Fruit fly (Drosophila melanogaster): ENCODE results near the gene CG7453.
A peak's percentile ranks its signal among the peaks of the same experiment; 100 is the strongest.

CG7453 gene

dm6 chrX:19152570-19153287 is 27.2 kb upstream of the CG7453 start (continued):
- TF ChIP-seq Hsf (GFP tag; optimal IDR thresholded peaks at IDR 0.05) (peak; percentile 34), wdn (GFP tag; IDR thresholded peaks at IDR 0.05) (no peak), CG32772 (GFP tag; IDR thresholded peaks at IDR 0.05) (peak; percentile 18; the same call in 1 of the 2 replicates), CG13775 (GFP tag; optimal IDR thresholded peaks at IDR 0.05) (peak; percentile 54), Bdp1 (GFP tag; optimal IDR thresholded peaks at IDR 0.05) (no peak), aop (GFP tag; IDR thresholded peaks at IDR 0.05) (no peak), vvl (GFP tag; IDR thresholded peaks at IDR 0.05) (peak; percentile 53), tio (GFP tag; optimal IDR thresholded peaks at IDR 0.05) (peak; percentile 70), croc (GFP tag; conservative IDR thresholded peaks at IDR 0.05) (no peak; the same call in 1 of the 3 replicates), Stat92E (GFP tag; optimal IDR thresholded peaks at IDR 0.05) (no peak), Ravus (GFP tag; IDR thresholded peaks at IDR 0.05) (no peak), CG4424 (GFP tag; optimal IDR thresholded peaks at IDR 0.05) (peak; percentile 76), CG6272 (GFP tag; IDR thresholded peaks at IDR 0.05) (no peak), CG2678 (tag; optimal IDR thresholded peaks at IDR 0.05) (peak; percentile 75), CG10267 (tag; optimal IDR thresholded peaks at IDR 0.05) (peak; percentile 52), grn (GFP tag; optimal IDR thresholded peaks at IDR 0.05) (no peak), CG3847 (GFP tag; IDR thresholded peaks at IDR 0.05) (peak; percentile 31; the same call in 1 of the 2 replicates), cad (GFP tag; optimal IDR thresholded peaks at IDR 0.05) (no peak), amos (GFP tag; IDR thresholded peaks at IDR 0.05; ENCODE audit: partially characterized antibody) (no peak), crc (GFP tag; optimal IDR thresholded peaks at IDR 0.05) (no peak), eve (GFP tag; optimal IDR thresholded peaks at IDR 0.05) (peak in 1 of 2 experiments; percentile 77), salm (tag; optimal IDR thresholded peaks at IDR 0.05) (peak; percentile 39), Bteb2 (GFP tag; optimal IDR thresholded peaks at IDR 0.05) (peak; percentile 38), Optix (GFP tag; IDR thresholded peaks at IDR 0.05) (no peak), zfh2 (GFP tag; optimal IDR thresholded peaks at IDR 0.05) (no peak), CG2116 (GFP tag; optimal IDR thresholded peaks at IDR 0.05) (peak; percentile 2), Vsx1 (GFP tag; optimal IDR thresholded peaks at IDR 0.05) (peak; percentile 25), ttk (GFP tag; IDR thresholded peaks at IDR 0.05) (peak; percentile 29; the same call in 1 of the 2 replicates), CG1024 (GFP tag; IDR thresholded peaks at IDR 0.05) (no peak), Chrac-16 (GFP tag; optimal IDR thresholded peaks at IDR 0.05) (peak; percentile 37), bsh (GFP tag; optimal IDR thresholded peaks at IDR 0.05) (peak in 1 of 2 experiments; percentile 69), CG2199 (GFP tag; IDR thresholded peaks at IDR 0.05) (no peak), CG8089 (GFP tag; optimal IDR thresholded peaks at IDR 0.05) (no peak), MTF-1 (GFP tag; optimal IDR thresholded peaks at IDR 0.05; ENCODE audit: borderline replicate concordance) (no peak), cwo (GFP tag; optimal IDR thresholded peaks at IDR 0.05) (peak; percentile 23), CG1602 (GFP tag; optimal IDR thresholded peaks at IDR 0.05) (peak; percentile 56), grau (tag; optimal IDR thresholded peaks at IDR 0.05) (peak; percentile 61), CG3407 (GFP tag; optimal IDR thresholded peaks at IDR 0.05) (peak; percentile 49), CG14050 (GFP tag; IDR thresholded peaks at IDR 0.05) (peak; percentile 36; the same call in 1 of the 3 replicates), CG18764 (GFP tag; optimal IDR thresholded peaks at IDR 0.05) (peak; percentile 18), zfh1 (GFP tag; IDR thresholded peaks at IDR 0.05) (peak; percentile 59), dimm (GFP tag; IDR thresholded peaks at IDR 0.05) (no peak), CG18262 (tag; optimal IDR thresholded peaks at IDR 0.05) (peak; percentile 76), Mrtf (GFP tag; IDR thresholded peaks at IDR 0.05) (0 out of 3 replicates have a peak, but pooled peaks have one; percentile 16), insv (GFP tag; optimal IDR thresholded peaks at IDR 0.05) (no peak), CG2129 (GFP tag; IDR thresholded peaks at IDR 0.05; ENCODE audit: partially characterized antibody) (no peak), usp (GFP tag; optimal IDR thresholded peaks at IDR 0.05) (no peak), Fer3 (tag; optimal IDR thresholded peaks at IDR 0.05) (peak; percentile 34), CG18011 (GFP tag; optimal IDR thresholded peaks at IDR 0.05) (no peak), zf30C (GFP tag; optimal IDR thresholded peaks at IDR 0.05) (peak; percentile 60)
